Worm (Caenorhabditis elegans) whole organism, L1 larva: Measurements from ENCODE around the gene mpz-1.

Experiments
- C16A3.4 ChIP-seq: fragments of 150-350 bp; optimal IDR thresholded peaks from 2 replicates; lab custom pipeline; 2014; ENCODE audit warnings: missing biosample characterization, missing genetic modification characterization
- C34B4.2 ChIP-seq: sonication (generic microtip); optimal IDR thresholded peaks from 2 replicates; lab custom pipeline; 2017; ENCODE audit warnings: mild to moderate bottlenecking, missing genetic modification characterization, missing compliant biosample characterization
- F16B12.6 ChIP-seq: fragments of 150-350 bp; optimal IDR thresholded peaks from 2 replicates; lab custom pipeline; 2014; ENCODE audit warnings: missing biosample characterization, missing genetic modification characterization
- Y116A8C.19 ChIP-seq: sonication (generic microtip); optimal IDR thresholded peaks from 2 replicates; lab custom pipeline; 2016; ENCODE audit warnings: missing compliant biosample characterization, missing genetic modification characterization, borderline replicate concordance
- aha-1 ChIP-seq: fragments of 150-350 bp; optimal IDR thresholded peaks from 2 replicates; lab custom pipeline; 2014; ENCODE audit warnings: missing biosample characterization, missing genetic modification characterization
- alr-1 ChIP-seq: fragments of 200-800 bp; sonication (Bioruptor generic); optimal IDR thresholded peaks from 2 replicates; lab custom pipeline; 2018; ENCODE audit warnings: borderline replicate concordance, mild to moderate bottlenecking, missing genetic modification characterization, missing compliant biosample characterization
- blmp-1 ChIP-seq: fragments of 150-350 bp; optimal IDR thresholded peaks from 2 replicates; lab custom pipeline; 2014; ENCODE audit warnings: missing biosample characterization, missing genetic modification characterization
- ceh-8 ChIP-seq: fragments of 200-800 bp; sonication (Bioruptor generic); optimal IDR thresholded peaks from 2 replicates; lab custom pipeline; 2018; ENCODE audit warnings: mild to moderate bottlenecking, missing genetic modification characterization, moderate library complexity, missing compliant biosample characterization
- dsc-1 ChIP-seq: sonication (generic microtip); optimal IDR thresholded peaks from 2 replicates; lab custom pipeline; 2016; ENCODE audit warnings: mild to moderate bottlenecking, missing genetic modification characterization, missing compliant biosample characterization
- efl-1 ChIP-seq, 4 experiments: fragments of 150-350 bp; optimal IDR thresholded peaks in 3 of 4; peaks in 1 of 4; 1 replicate in 1 of 4; 2 replicates in 3 of 4; lab custom pipeline; 2014; ENCODE audit warnings: missing biosample characterization in 2 of 4, missing genetic modification characterization in 2 of 4, missing genetic modification reagents in 2 of 4
- egl-13 ChIP-seq: sonication (generic microtip); optimal IDR thresholded peaks from 2 replicates; lab custom pipeline; 2016; ENCODE audit warnings: missing genotype, missing genetic modification reagents, missing genetic modification characterization, missing compliant biosample characterization
- elt-2 ChIP-seq: sonication (generic microtip); optimal IDR thresholded peaks from 2 replicates; lab custom pipeline; 2016; ENCODE audit warnings: missing genetic modification characterization, mild to moderate bottlenecking, inconsistent platforms, missing compliant biosample characterization, missing genetic modification reagents
- fkh-10 ChIP-seq: sonication (generic microtip); optimal IDR thresholded peaks from 2 replicates; lab custom pipeline; 2017; ENCODE audit warnings: missing biosample characterization, missing genetic modification reagents, missing genetic modification characterization
- fkh-8 ChIP-seq: sonication (generic microtip); optimal IDR thresholded peaks from 2 replicates; lab custom pipeline; 2016; ENCODE audit warnings: mild to moderate bottlenecking, missing genetic modification characterization, missing compliant biosample characterization
- fos-1 ChIP-seq: fragments of 150-350 bp; optimal IDR thresholded peaks from 2 replicates; lab custom pipeline; 2014; ENCODE audit warnings: missing biosample characterization, missing genetic modification characterization
- grh-1 ChIP-seq: fragments of 200-800 bp; sonication (Bioruptor generic); IDR thresholded peaks from 2 replicates; pipeline ENCODE4 v1.3.6; 2022; ENCODE audit warnings: missing genetic modification reagents, missing genetic modification characterization, missing compliant biosample characterization
- hlh-17 ChIP-seq: fragments of 200-800 bp; sonication (Bioruptor generic); optimal IDR thresholded peaks from 2 replicates; lab custom pipeline; 2018; ENCODE audit warnings: missing genetic modification characterization, mild to moderate bottlenecking, missing compliant biosample characterization, moderate library complexity, borderline replicate concordance
- irx-1 ChIP-seq: sonication (generic microtip); optimal IDR thresholded peaks from 2 replicates; lab custom pipeline; 2016; ENCODE audit warnings: missing genetic modification characterization, missing compliant biosample characterization
- jun-1 ChIP-seq: fragments of 150-350 bp; optimal IDR thresholded peaks from 2 replicates; lab custom pipeline; 2014; ENCODE audit warnings: missing biosample characterization, missing genetic modification reagents, missing genetic modification characterization
- lin-14 ChIP-seq: fragments of 200-800 bp; sonication (Bioruptor generic); optimal IDR thresholded peaks from 2 replicates; lab custom pipeline; 2018; ENCODE audit warnings: mild to moderate bottlenecking, missing genetic modification characterization, moderate library complexity, missing compliant biosample characterization
- lin-15B ChIP-seq: fragments of 150-350 bp; sonication (generic microtip); optimal IDR thresholded peaks from 3 replicates; lab custom pipeline; 2014; ENCODE audit warnings: missing biosample characterization, missing genetic modification characterization
- lin-39 ChIP-seq: fragments of 150-350 bp; optimal IDR thresholded peaks from 2 replicates; lab custom pipeline; 2014; ENCODE audit warnings: missing biosample characterization, missing genetic modification reagents, missing genetic modification characterization
- lir-3 ChIP-seq: sonication (generic microtip); optimal IDR thresholded peaks from 2 replicates; lab custom pipeline; 2016; ENCODE audit warnings: mild to moderate bottlenecking, missing genetic modification characterization, moderate library complexity, missing compliant biosample characterization; ENCODE audit not compliant: poor library complexity
- lsy-2 ChIP-seq, 2 experiments: fragments of 150-350 bp; optimal IDR thresholded peaks; 2 replicates each; lab custom pipeline; 2014; ENCODE audit warnings: missing biosample characterization in 2 of 2, missing genetic modification characterization in 2 of 2
- mab-9 ChIP-seq: fragments of 200-800 bp; sonication (Bioruptor generic); IDR thresholded peaks from 2 replicates; pipeline ENCODE4 v1.3.6; 2022; ENCODE audit warnings: missing genetic modification reagents, missing genetic modification characterization, missing compliant biosample characterization
- mef-2 ChIP-seq: fragments of 150-350 bp; optimal IDR thresholded peaks from 2 replicates; lab custom pipeline; 2014; ENCODE audit warnings: missing biosample characterization, missing genetic modification characterization
- nhr-19 ChIP-seq: fragments of 200-800 bp; sonication (Bioruptor generic); conservative IDR thresholded peaks from 2 replicates; pipeline ENCODE4 v1.3.6; 2022; ENCODE audit warnings: missing genetic modification characterization, missing compliant biosample characterization
- nhr-237 ChIP-seq: fragments of 150-350 bp; optimal IDR thresholded peaks from 2 replicates; lab custom pipeline; 2014; ENCODE audit warnings: missing biosample characterization, missing genetic modification characterization
- nhr-71 ChIP-seq: sonication (generic microtip); optimal IDR thresholded peaks from 2 replicates; lab custom pipeline; 2016; ENCODE audit warnings: mild to moderate bottlenecking, missing genetic modification characterization, moderate library complexity, missing compliant biosample characterization
- nhr-77 ChIP-seq: fragments of 150-350 bp; optimal IDR thresholded peaks from 2 replicates; lab custom pipeline; 2014; ENCODE audit warnings: missing biosample characterization, missing genetic modification characterization
- nhr-84 ChIP-seq: sonication (generic microtip); optimal IDR thresholded peaks from 2 replicates; lab custom pipeline; 2017; ENCODE audit warnings: missing biosample characterization, missing genetic modification characterization
- nhr-90 ChIP-seq: sonication (generic microtip); optimal IDR thresholded peaks from 2 replicates; lab custom pipeline; 2016; ENCODE audit warnings: mild to moderate bottlenecking, missing genetic modification characterization, missing compliant biosample characterization; ENCODE audit not compliant: poor library complexity
- rnt-1 ChIP-seq: sonication (generic microtip); optimal IDR thresholded peaks from 2 replicates; lab custom pipeline; 2016; ENCODE audit warnings: mild to moderate bottlenecking, missing genetic modification characterization, moderate library complexity, missing compliant biosample characterization
- skn-1 ChIP-seq: fragments of 150-350 bp; optimal IDR thresholded peaks from 2 replicates; lab custom pipeline; 2014; ENCODE audit warnings: missing biosample characterization, missing genetic modification characterization
- snpc-4 ChIP-seq: fragments of 150-350 bp; optimal IDR thresholded peaks from 2 replicates; lab custom pipeline; 2014; ENCODE audit warnings: missing biosample characterization, missing genetic modification characterization
- snu-23 ChIP-seq: sonication (generic microtip); optimal IDR thresholded peaks from 2 replicates; lab custom pipeline; 2016; ENCODE audit warnings: missing genetic modification characterization, missing compliant biosample characterization
- sox-4 ChIP-seq: sonication (generic microtip); optimal IDR thresholded peaks from 2 replicates; lab custom pipeline; 2016; ENCODE audit warnings: missing genetic modification characterization, missing compliant biosample characterization
- sptf-1 ChIP-seq: fragments of 150-350 bp; optimal IDR thresholded peaks from 2 replicates; lab custom pipeline; 2014; ENCODE audit warnings: missing biosample characterization, missing genetic modification characterization
- swsn-7 ChIP-seq: sonication (generic microtip); optimal IDR thresholded peaks from 2 replicates; lab custom pipeline; 2016; ENCODE audit warnings: missing genetic modification characterization, missing compliant biosample characterization
- tbx-2 ChIP-seq: sonication (generic microtip); optimal IDR thresholded peaks from 2 replicates; lab custom pipeline; 2016; ENCODE audit warnings: missing genetic modification characterization, missing compliant biosample characterization
- tlp-1 ChIP-seq: fragments of 150-350 bp; optimal IDR thresholded peaks from 2 replicates; lab custom pipeline; 2014; ENCODE audit warnings: missing biosample characterization, missing genetic modification characterization
- unc-86 ChIP-seq: sonication (generic microtip); optimal IDR thresholded peaks from 2 replicates; lab custom pipeline; 2016; ENCODE audit warnings: missing genetic modification characterization, missing compliant biosample characterization
- unc-98 ChIP-seq: fragments of 200-800 bp; sonication (Bioruptor generic); IDR thresholded peaks from 2 replicates; pipeline ENCODE4 v1.3.6; 2022; ENCODE audit warnings: missing genetic modification characterization, missing compliant biosample characterization
- zag-1 ChIP-seq: fragments of 150-350 bp; optimal IDR thresholded peaks from 2 replicates; lab custom pipeline; 2014; ENCODE audit warnings: missing biosample characterization, missing genetic modification characterization
- ztf-4 ChIP-seq: fragments of 150-350 bp; optimal IDR thresholded peaks from 2 replicates; lab custom pipeline; 2014; ENCODE audit warnings: missing biosample characterization, missing genetic modification characterization

The mpz-1 gene

ce11 chrII:10758951-10759350 is 19.0 kb downstream of the mpz-1 start (continued):
- TF ChIP-seq nhr-71 (tag; lab: Kevin White, UChicago): peak; percentile 26
- no peak for TF ChIP-seq blmp-1
- no peak for TF ChIP-seq unc-98 (GFP tag; lab: Robert Waterston, UW)
- TF ChIP-seq elt-2 (tag; lab: Kevin White, UChicago): no peak
- no peak for TF ChIP-seq F16B12.6 (tag; lab: Kevin White, UChicago)
- TF ChIP-seq sptf-1 (tag; lab: Kevin White, UChicago): no peak
- TF ChIP-seq Y116A8C.19 (tag; lab: Kevin White, UChicago): no peak
- no peak for TF ChIP-seq rnt-1
- TF ChIP-seq lin-14 (GFP tag; lab: Kevin White, UChicago): peak; percentile 84
- TF ChIP-seq jun-1 (tag; lab: Kevin White, UChicago): no peak
- no peak for TF ChIP-seq irx-1 (tag; lab: Kevin White, UChicago)
- TF ChIP-seq snu-23 (GFP tag; lab: Kevin White, UChicago): no peak

ce11 chrII:10755455-10755854 is 22.5 kb downstream of the mpz-1 start:
- TF ChIP-seq mef-2 (tag; lab: Kevin White, UChicago): no peak
- TF ChIP-seq egl-13 (tag; lab: Kevin White, UChicago): peak; percentile 30
- no peak for TF ChIP-seq ceh-8
- TF ChIP-seq swsn-7 (tag; lab: Kevin White, UChicago): no peak
- no peak for TF ChIP-seq nhr-84
- no peak for TF ChIP-seq nhr-77 (tag; lab: Kevin White, UChicago)
- no peak for TF ChIP-seq alr-1 (tag; lab: Kevin White, UChicago)
- TF ChIP-seq nhr-71 (tag; lab: Kevin White, UChicago): peak; percentile 26
- TF ChIP-seq lin-15B (tag; lab: Kevin White, UChicago): no peak
- peak; percentile 63 for TF ChIP-seq lin-14 (GFP tag; lab: Kevin White, UChicago)
- TF ChIP-seq fos-1 (tag; lab: Kevin White, UChicago): no peak
- TF ChIP-seq grh-1: no peak
- TF ChIP-seq mab-9: no peak
- TF ChIP-seq jun-1 (tag; lab: Kevin White, UChicago): no peak
- no peak for TF ChIP-seq zag-1
- TF ChIP-seq dsc-1 (tag; lab: Kevin White, UChicago): peak; percentile 22
- no peak for TF ChIP-seq hlh-17 (GFP tag; lab: Kevin White, UChicago)
- TF ChIP-seq unc-86 (tag; lab: Kevin White, UChicago): peak; percentile 20

- TF ChIP-seq skn-1 (tag; lab: Kevin White, UChicago): no peak
- no peak for TF ChIP-seq C16A3.4 (tag; lab: Kevin White, UChicago)
- TF ChIP-seq fkh-10 (GFP tag; lab: Kevin White, UChicago): peak; percentile 94
- TF ChIP-seq F16B12.6 (tag; lab: Kevin White, UChicago): no peak
- no peak for TF ChIP-seq nhr-71 (tag; lab: Kevin White, UChicago)
- peak; percentile 40 for TF ChIP-seq lin-14 (GFP tag; lab: Kevin White, UChicago)
These were observed 24.2 kb downstream of the mpz-1 start for ce11 chrII:10753694-10754093.

ce11 chrII:10744801-10745200 is 33.1 kb downstream of the mpz-1 start:
- TF ChIP-seq tbx-2 (peak; percentile 24), blmp-1 (no peak), nhr-77 (tag; lab: Kevin White, UChicago) (no peak), fkh-8 (tag; lab: Kevin White, UChicago) (peak; percentile 69), nhr-19 (GFP tag; lab: Robert Waterston, UW) (no peak), lir-3 (tag; lab: Kevin White, UChicago) (no peak), sox-4 (tag; lab: Kevin White, UChicago) (no peak), sptf-1 (tag; lab: Kevin White, UChicago) (no peak), nhr-237 (tag; lab: Kevin White, UChicago) (no peak), efl-1 (optimal IDR thresholded peaks at IDR 0.05; lab: Kevin White, UChicago) (peak; percentile 20 to 48), efl-1 (GFP tag; optimal IDR thresholded peaks at IDR 0.05 in 1 of 2; lab: Kevin White, UChicago) (peak in 1 of 2 experiments; percentile 11), lin-39 (tag; lab: Kevin White, UChicago) (no peak), Y116A8C.19 (tag; lab: Kevin White, UChicago) (no peak), F16B12.6 (tag; lab: Kevin White, UChicago) (no peak), skn-1 (tag; lab: Kevin White, UChicago) (no peak), C34B4.2 (tag; lab: Kevin White, UChicago) (no peak), lsy-2 (tag; optimal IDR thresholded peaks at IDR 0.05; lab: Kevin White, UChicago) (peak in 1 of 2 experiments; percentile 41), snpc-4 (tag; lab: Kevin White, UChicago) (no peak), lin-15B (tag; lab: Kevin White, UChicago) (no peak), aha-1 (tag; lab: Kevin White, UChicago) (no peak), egl-13 (tag; lab: Kevin White, UChicago) (peak; percentile 53), snu-23 (GFP tag; lab: Kevin White, UChicago) (peak; percentile 15), tlp-1 (tag; lab: Kevin White, UChicago) (no peak), swsn-7 (tag; lab: Kevin White, UChicago) (peak; percentile 39), irx-1 (tag; lab: Kevin White, UChicago) (no peak), ztf-4 (tag; lab: Kevin White, UChicago) (no peak), nhr-90 (tag; lab: Kevin White, UChicago) (no peak)
